Worm (Caenorhabditis elegans) whole organism, L4/young adult: Measurements from ENCODE around the gene chtl-1.

ENCODE experiments used
- dao-5 ChIP-seq: sonication (generic microtip); optimal IDR thresholded peaks from 2 replicates; lab custom pipeline; 2016; ENCODE audit warnings: missing genotype, missing genetic modification characterization, moderate library complexity, missing compliant biosample characterization
- him-1 ChIP-seq: sonication (generic microtip); optimal IDR thresholded peaks from 2 replicates; lab custom pipeline; 2016; ENCODE audit warnings: missing genotype, missing genetic modification reagents, missing genetic modification characterization, missing compliant biosample characterization

DNA sequence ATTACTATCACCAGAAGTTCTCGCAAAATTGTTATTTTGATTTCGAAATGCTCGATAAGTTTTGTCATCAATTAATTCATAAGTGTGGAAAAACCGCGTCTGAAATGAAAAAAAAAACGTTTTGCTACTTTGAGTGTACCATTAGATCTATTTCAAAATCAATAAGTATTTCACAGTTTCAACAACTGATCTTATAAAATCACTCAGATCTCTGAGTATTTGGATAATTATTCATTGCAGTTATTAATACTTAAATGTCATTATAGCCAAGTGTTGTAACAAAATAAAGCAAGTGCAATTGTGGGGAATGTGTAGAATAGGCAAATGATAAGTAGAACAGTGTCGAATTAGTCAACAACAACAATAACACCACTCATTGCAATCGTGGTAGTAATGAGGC lies 42.2 kb upstream of the chtl-1 start, which contains the start of gene C03F11.4:
- TF ChIP-seq him-1 (tag; lab: Kevin White, UChicago): no peak
- TF ChIP-seq dao-5 (tag; lab: Kevin White, UChicago): no peak
